Worm (Caenorhabditis elegans) whole organism, young adult: ENCODE data around the gene F26F4.12.
A peak's percentile ranks its signal among the peaks of the same experiment; 100 is the strongest.

Experiments used
- B0019.2 ChIP-seq: fragments of 200-800 bp; sonication (Bioruptor generic); conservative IDR thresholded peaks from 2 replicates; pipeline ENCODE4 v1.3.6; 2022; ENCODE audit warnings: missing genetic modification reagents, missing genetic modification characterization, missing compliant biosample characterization
- B0035.1 ChIP-seq: sonication (generic microtip); optimal IDR thresholded peaks from 2 replicates; lab custom pipeline; 2016; ENCODE audit warnings: missing genetic modification characterization, mild to moderate bottlenecking, missing compliant biosample characterization, missing genotype, missing genetic modification reagents
- B0261.1 ChIP-seq: sonication (generic microtip); optimal IDR thresholded peaks from 2 replicates; lab custom pipeline; 2016; ENCODE audit warnings: mild to moderate bottlenecking, missing genetic modification characterization, moderate library complexity, missing compliant biosample characterization
- B0336.3 ChIP-seq: fragments of 200-800 bp; sonication (Bioruptor generic); IDR thresholded peaks from 2 replicates; pipeline ENCODE4 v1.3.6; 2022; ENCODE audit warnings: missing genetic modification characterization, missing compliant biosample characterization
- D2030.7 ChIP-seq: fragments of 200-800 bp; sonication (Bioruptor generic); IDR thresholded peaks from 2 replicates; pipeline ENCODE4 v1.3.6; 2022; ENCODE audit warnings: missing genetic modification reagents, missing genetic modification characterization, missing compliant biosample characterization
- F23B12.7 ChIP-seq: sonication (generic microtip); optimal IDR thresholded peaks from 2 replicates; lab custom pipeline; 2017; ENCODE audit warnings: missing genetic modification characterization, mild to moderate bottlenecking, missing compliant biosample characterization, antibody characterized with exemption, moderate library complexity; ENCODE audit not compliant: insufficient read depth
- F33H1.4 ChIP-seq: fragments of 200-800 bp; sonication (Bioruptor generic); IDR thresholded peaks from 2 replicates; pipeline ENCODE4 v1.3.6; 2022; ENCODE audit warnings: missing genetic modification reagents, missing genetic modification characterization, missing compliant biosample characterization
- F55B11.4 ChIP-seq: sonication (generic microtip); optimal IDR thresholded peaks from 2 replicates; lab custom pipeline; 2016; ENCODE audit warnings: missing compliant biosample characterization, missing genetic modification characterization, borderline replicate concordance; ENCODE audit not compliant: insufficient read depth
- F57C9.4 ChIP-seq: sonication (generic microtip); optimal IDR thresholded peaks from 2 replicates; lab custom pipeline; 2017; ENCODE audit warnings: mild to moderate bottlenecking, missing genetic modification characterization, missing compliant biosample characterization
- K11D2.4 ChIP-seq: fragments of 200-800 bp; sonication (Bioruptor generic); IDR thresholded peaks from 2 replicates; pipeline ENCODE4 v1.3.6; 2022; ENCODE audit warnings: missing genetic modification reagents, missing genetic modification characterization, missing compliant biosample characterization
- Y53F4B.3 ChIP-seq: fragments of 200-800 bp; sonication (Bioruptor generic); IDR thresholded peaks from 2 replicates; pipeline ENCODE4 v1.3.6; 2022; ENCODE audit warnings: missing genetic modification reagents, missing genetic modification characterization, missing compliant biosample characterization
- Y95B8A.8 ChIP-seq: fragments of 200-800 bp; sonication (Bioruptor generic); IDR thresholded peaks from 2 replicates; pipeline ENCODE4 v1.3.6; 2022; ENCODE audit warnings: missing genetic modification reagents, missing genetic modification characterization, missing compliant biosample characterization
- akir-1 ChIP-seq: fragments of 200-800 bp; sonication (Bioruptor generic); optimal IDR thresholded peaks from 2 replicates; lab custom pipeline; 2018; ENCODE audit warnings: mild to moderate bottlenecking, missing genetic modification characterization, moderate library complexity, missing compliant biosample characterization
- ama-1 ChIP-seq, 3 experiments: fragments of 150-350 bp in 1 of 3; sonication (generic microtip) in 2 of 3; optimal IDR thresholded peaks; 2 replicates each; lab custom pipeline; 2014 to 2018; ENCODE audit warnings: missing biosample characterization in 2 of 3, missing genetic modification characterization in 2 of 3, missing genetic modification reagents in 2 of 3
- atf-7 ChIP-seq: sonication (generic microtip); optimal IDR thresholded peaks from 2 replicates; lab custom pipeline; 2017; ENCODE audit warnings: mild to moderate bottlenecking, missing genetic modification characterization, missing compliant biosample characterization
- attf-3 ChIP-seq: fragments of 200-800 bp; sonication (Bioruptor generic); conservative IDR thresholded peaks from 2 replicates; pipeline ENCODE4 v1.3.6; 2022; ENCODE audit warnings: missing genetic modification reagents, missing genetic modification characterization, missing compliant biosample characterization
- chd-7 ChIP-seq: sonication (generic microtip); optimal IDR thresholded peaks from 2 replicates; lab custom pipeline; 2016; ENCODE audit warnings: mild to moderate bottlenecking, missing genetic modification characterization, moderate library complexity, missing compliant biosample characterization
- dpff-1 ChIP-seq: sonication (generic microtip); optimal IDR thresholded peaks from 2 replicates; lab custom pipeline; 2017; ENCODE audit warnings: mild to moderate bottlenecking, missing genetic modification characterization, missing compliant biosample characterization
- dpl-1 ChIP-seq: fragments of 150-350 bp; optimal IDR thresholded peaks from 2 replicates; lab custom pipeline; 2014; ENCODE audit warnings: missing biosample characterization, missing genetic modification reagents, missing genetic modification characterization
- efl-1 ChIP-seq: fragments of 150-350 bp; optimal IDR thresholded peaks from 2 replicates; lab custom pipeline; 2014; ENCODE audit warnings: missing biosample characterization, missing genetic modification reagents, missing genetic modification characterization
- ets-4 ChIP-seq: fragments of 200-800 bp; sonication (Bioruptor generic); optimal IDR thresholded peaks from 2 replicates; lab custom pipeline; 2018; ENCODE audit warnings: mild to moderate bottlenecking, missing genetic modification characterization, missing compliant biosample characterization
- gei-17 ChIP-seq: fragments of 200-800 bp; sonication (Bioruptor generic); optimal IDR thresholded peaks from 2 replicates; lab custom pipeline; 2018; ENCODE audit warnings: mild to moderate bottlenecking, missing genetic modification characterization, missing compliant biosample characterization
- hmg-20 ChIP-seq: fragments of 200-800 bp; sonication (Bioruptor generic); IDR thresholded peaks from 2 replicates; pipeline ENCODE4 v1.3.6; 2022; ENCODE audit warnings: missing genetic modification reagents, missing genetic modification characterization, missing compliant biosample characterization
- let-607 ChIP-seq, 2 experiments: fragments of 200-800 bp in 1 of 2; sonication (Bioruptor generic) in 1 of 2; sonication (generic microtip) in 1 of 2; optimal IDR thresholded peaks; 2 replicates each; lab custom pipeline; 2016 to 2018; ENCODE audit warnings: mild to moderate bottlenecking in 2 of 2, missing compliant biosample characterization in 2 of 2, missing genetic modification characterization in 2 of 2, moderate library complexity in 2 of 2, missing genotype in 1 of 2
- lsl-1 ChIP-seq: fragments of 200-800 bp; sonication (Bioruptor generic); optimal IDR thresholded peaks from 2 replicates; lab custom pipeline; 2018; ENCODE audit warnings: mild to moderate bottlenecking, missing genetic modification characterization, moderate library complexity, missing compliant biosample characterization
- madf-10 ChIP-seq: sonication (generic microtip); optimal IDR thresholded peaks from 2 replicates; lab custom pipeline; 2016; ENCODE audit warnings: mild to moderate bottlenecking, missing genetic modification characterization, missing compliant biosample characterization
- madf-6 ChIP-seq: fragments of 200-800 bp; sonication (Bioruptor generic); IDR thresholded peaks from 2 replicates; pipeline ENCODE4 v1.3.6; 2022; ENCODE audit warnings: missing genetic modification reagents, missing genetic modification characterization, missing compliant biosample characterization
- madf-8 ChIP-seq: fragments of 200-800 bp; sonication (Bioruptor generic); conservative IDR thresholded peaks from 2 replicates; pipeline ENCODE4 v1.3.6; 2022; ENCODE audit warnings: missing genetic modification reagents, missing genetic modification characterization, missing compliant biosample characterization
- mcd-1 ChIP-seq: fragments of 200-800 bp; sonication (Bioruptor generic); IDR thresholded peaks from 2 replicates; pipeline ENCODE4 v1.3.6; 2022; ENCODE audit warnings: missing genetic modification reagents, missing genetic modification characterization, missing compliant biosample characterization
- nfya-1 ChIP-seq: sonication (generic microtip); optimal IDR thresholded peaks from 2 replicates; lab custom pipeline; 2017; ENCODE audit warnings: antibody characterized with exemption, missing compliant biosample characterization, missing genetic modification characterization, borderline replicate concordance; ENCODE audit not compliant: insufficient read depth
- repo-1 ChIP-seq: sonication (generic microtip); optimal IDR thresholded peaks from 2 replicates; lab custom pipeline; 2017; ENCODE audit warnings: mild to moderate bottlenecking, missing genetic modification characterization, missing compliant biosample characterization
- sea-2 ChIP-seq: fragments of 200-800 bp; sonication (Bioruptor generic); IDR thresholded peaks from 2 replicates; pipeline ENCODE4 v1.3.6; 2022; ENCODE audit warnings: missing genetic modification characterization, missing compliant biosample characterization
- snpc-4 ChIP-seq, 5 experiments: fragments of 150-350 bp in 1 of 5; sonication (generic microtip) in 4 of 5; optimal IDR thresholded peaks; 2 replicates each; lab custom pipeline; 2014 to 2018; ENCODE audit warnings: missing genetic modification characterization in 5 of 5, missing biosample characterization in 3 of 5, antibody characterized with exemption in 2 of 5, mild to moderate bottlenecking in 2 of 5, missing compliant biosample characterization in 2 of 5, missing genotype in 2 of 5, moderate library complexity in 2 of 5, missing genetic modification reagents in 1 of 5
- somi-1 ChIP-seq: fragments of 200-800 bp; sonication (Bioruptor generic); optimal IDR thresholded peaks from 2 replicates; lab custom pipeline; 2018; ENCODE audit warnings: mild to moderate bottlenecking, missing genetic modification characterization, missing compliant biosample characterization
- xnd-1 ChIP-seq: sonication (generic microtip); optimal IDR thresholded peaks from 2 replicates; lab custom pipeline; 2016; ENCODE audit warnings: missing genotype, missing genetic modification reagents, missing genetic modification characterization, missing compliant biosample characterization
- zfh-2 ChIP-seq: fragments of 200-800 bp; sonication (Bioruptor generic); conservative IDR thresholded peaks from 2 replicates; pipeline ENCODE4 v1.3.6; 2022; ENCODE audit warnings: missing genetic modification reagents, missing genetic modification characterization, missing compliant biosample characterization
- ztf-22 ChIP-seq: fragments of 200-800 bp; sonication (Bioruptor generic); optimal IDR thresholded peaks from 2 replicates; lab custom pipeline; 2018; ENCODE audit warnings: mild to moderate bottlenecking, missing genetic modification characterization, moderate library complexity, missing compliant biosample characterization
- ztf-25 ChIP-seq: fragments of 200-800 bp; sonication (Bioruptor generic); IDR thresholded peaks from 2 replicates; pipeline ENCODE4 v1.3.6; 2022; ENCODE audit warnings: missing genetic modification reagents, missing genetic modification characterization, missing compliant biosample characterization
- ztf-28 ChIP-seq: fragments of 200-800 bp; sonication (Bioruptor generic); IDR thresholded peaks from 2 replicates; pipeline ENCODE4 v1.3.6; 2022; ENCODE audit warnings: missing genetic modification reagents, missing genetic modification characterization, missing compliant biosample characterization

Gene F26F4.12

ce11 chrIII:4934896-4935628 lies 25.2 kb upstream of the F26F4.12 start, which contains the start of gene mrps-18C:
mrps-18C (plus strand) TSS chrIII:4935578.
- TF ChIP-seq xnd-1: no peak
- peak; percentile 92 for TF ChIP-seq attf-3
- TF ChIP-seq D2030.7 (GFP tag; lab: Robert Waterston, UW): no peak
- TF ChIP-seq atf-7: no peak
- no peak for TF ChIP-seq madf-10 (tag; lab: Kevin White, UChicago)
- no peak for TF ChIP-seq zfh-2 (GFP tag; lab: Robert Waterston, UW)
- peak; percentile 4 for TF ChIP-seq efl-1 (GFP tag; lab: Kevin White, UChicago)
- no peak for TF ChIP-seq lsl-1 (GFP tag; lab: Kevin White, UChicago)

DNA sequence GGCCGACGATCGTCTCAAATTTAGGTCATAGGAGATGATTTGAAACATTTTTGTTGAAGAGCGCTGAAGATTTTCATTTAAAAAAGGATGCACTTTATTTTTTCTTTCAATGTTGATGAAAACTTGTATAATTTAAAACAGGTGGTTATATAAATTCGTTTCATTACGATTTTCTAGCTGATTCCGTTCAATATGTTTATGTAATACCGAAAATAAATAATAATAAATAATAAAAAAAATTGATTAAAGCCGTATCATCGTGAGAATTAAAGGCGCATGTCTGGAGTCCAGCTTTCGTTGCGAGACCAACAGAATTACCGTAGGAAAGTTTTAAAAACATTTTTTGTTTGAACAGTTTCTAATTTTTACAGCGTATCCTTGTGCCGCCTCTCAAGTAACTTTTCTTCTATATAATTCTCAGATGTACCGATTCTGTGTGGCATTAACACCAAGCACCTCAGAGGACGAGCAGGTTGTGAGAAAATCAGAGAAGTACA lies 22.4 kb upstream of the F26F4.12 start, which contains the start of the genes C26E6.12 and eri-9:
Gene C26E6.12 (minus strand): TSS at position 51 of the 497 bp plus-strand sequence.
Gene eri-9 (plus strand): TSS at position 248 of the 497 bp plus-strand sequence.
- peak; percentile 56; the same call in 1 of the 2 replicates for TF ChIP-seq F33H1.4 (GFP tag; lab: Robert Waterston, UW)
- TF ChIP-seq lsl-1 (GFP tag; lab: Kevin White, UChicago): peak; percentile 66
- no peak for TF ChIP-seq madf-10 (tag; lab: Kevin White, UChicago)

DNA sequence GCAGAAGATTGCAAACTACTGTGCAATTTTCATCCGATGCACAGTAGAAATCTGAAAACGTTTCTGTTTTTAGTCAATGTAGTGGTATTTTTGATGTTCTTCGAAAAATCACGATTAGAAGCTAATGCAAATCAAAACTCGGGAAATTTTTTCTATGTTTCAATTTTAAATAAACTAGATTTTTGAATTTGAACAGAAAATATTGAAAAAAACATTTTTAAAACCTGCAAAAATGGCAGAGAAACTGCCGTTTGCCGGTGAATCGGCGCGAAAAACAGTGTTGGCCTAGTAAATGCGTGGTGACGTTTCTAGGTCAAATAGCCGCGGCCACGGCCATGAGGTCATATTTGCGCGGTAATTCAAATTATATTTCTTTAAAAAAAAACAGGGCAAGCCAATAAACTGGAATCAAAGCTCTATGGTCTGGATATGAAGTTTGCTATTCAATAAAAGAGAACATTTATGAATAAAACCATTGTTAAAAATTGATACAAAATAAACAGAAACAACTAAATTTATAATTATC lies 20.4 kb upstream of the F26F4.12 start, which contains the start of gene set-2:
Gene set-2 (minus strand): TSS at position 51 of the 526 bp plus-strand sequence.
- TF ChIP-seq madf-6 (peak; percentile 88), ama-1 (optimal IDR thresholded peaks at IDR 0.05; lab: Kevin White, UChicago) (no peak), ama-1 (GFP tag; optimal IDR thresholded peaks at IDR 0.05; lab: Kevin White, UChicago) (no peak), chd-7 (tag; lab: Kevin White, UChicago) (peak; percentile 19), ztf-25 (GFP tag; lab: Robert Waterston, UW) (peak; percentile 87), let-607 (tag; optimal IDR thresholded peaks at IDR 0.05; lab: Kevin White, UChicago) (peak in 1 of 2 experiments; percentile 32), gei-17 (GFP tag; lab: Kevin White, UChicago) (no peak), hmg-20 (GFP tag; lab: Robert Waterston, UW) (no peak), ets-4 (GFP tag; lab: Kevin White, UChicago) (no peak), madf-8 (GFP tag; lab: Robert Waterston, UW) (peak; percentile 77), B0261.1 (no peak), dpff-1 (tag; lab: Kevin White, UChicago) (no peak), ztf-22 (no peak), nfya-1 (tag; lab: Kevin White, UChicago) (no peak), somi-1 (GFP tag; lab: Kevin White, UChicago) (no peak), F23B12.7 (tag; lab: Kevin White, UChicago) (no peak), akir-1 (GFP tag; lab: Kevin White, UChicago) (no peak), zfh-2 (GFP tag; lab: Robert Waterston, UW) (0 out of 2 replicates have a peak, but pooled peaks have one; percentile 30), F57C9.4 (tag; lab: Kevin White, UChicago) (no peak), B0336.3 (peak; percentile 63), repo-1 (no peak), dpl-1 (peak; percentile 92), Y95B8A.8 (peak; percentile 89), ztf-28 (GFP tag; lab: Robert Waterston, UW) (peak; percentile 81; the same call in 1 of the 2 replicates), F33H1.4 (GFP tag; lab: Robert Waterston, UW) (peak; percentile 76), B0035.1 (no peak), K11D2.4 (GFP tag; lab: Robert Waterston, UW) (peak; percentile 58; the same call in 1 of the 2 replicates), sea-2 (GFP tag; lab: Robert Waterston, UW) (no peak), F55B11.4 (tag; lab: Kevin White, UChicago) (no peak), B0019.2 (GFP tag; lab: Robert Waterston, UW) (peak; percentile 72), D2030.7 (GFP tag; lab: Robert Waterston, UW) (peak; percentile 80), Y53F4B.3 (GFP tag; lab: Robert Waterston, UW) (no peak), snpc-4 (GFP tag; optimal IDR thresholded peaks at IDR 0.05; lab: Kevin White, UChicago) (peak; percentile 16), snpc-4 (tag; optimal IDR thresholded peaks at IDR 0.05; lab: Kevin White, UChicago) (peak in 1 of 4 experiments; percentile 37), mcd-1 (GFP tag; lab: Robert Waterston, UW) (peak; percentile 83)
